Fruit fly (Drosophila melanogaster) whole organism, embryonic: ENCODE results near the gene CG13930.

Experiments
- Awh ChIP-seq: fragments of 200-800 bp; sonication (Bioruptor generic); IDR thresholded peaks from 2 replicates; pipeline ENCODE4, ENCODE4 v1.3.6; 2022; ENCODE audit warnings: missing biosample characterization, missing genetic modification characterization
- Bgb ChIP-seq: fragments of 200-800 bp; sonication (Bioruptor generic); IDR thresholded peaks from 2 replicates; pipeline ENCODE4 v1.3.6; 2022; ENCODE audit warnings: missing biosample characterization, missing genetic modification characterization; ENCODE audit not compliant: partially characterized antibody
- Blimp-1 ChIP-seq: fragments of 200-800 bp; sonication (Bioruptor generic); optimal IDR thresholded peaks from 3 replicates; lab custom pipeline; 2018; ENCODE audit warnings: missing biosample characterization, missing genetic modification characterization, mild to moderate bottlenecking, moderate library complexity, missing genetic modification reagents
- CG10209 ChIP-seq: fragments of 200-800 bp; sonication (Bioruptor generic); optimal IDR thresholded peaks from 3 replicates; lab custom pipeline; 2017; ENCODE audit warnings: missing biosample characterization, mild to moderate bottlenecking, missing genetic modification characterization, missing genetic modification reagents
- CG12236 ChIP-seq: fragments of 200-800 bp; sonication (Bioruptor generic); optimal IDR thresholded peaks from 2 replicates; lab custom pipeline; 2016; ENCODE audit warnings: missing biosample characterization, missing genetic modification characterization
- CG12769 ChIP-seq: fragments of 200-800 bp; sonication (Bioruptor generic); optimal IDR thresholded peaks from 2 replicates; lab custom pipeline; 2019; ENCODE audit warnings: missing biosample characterization, mild to moderate bottlenecking, missing genetic modification characterization, moderate library complexity
- CG18764 ChIP-seq: fragments of 200-800 bp; sonication (Bioruptor generic); optimal IDR thresholded peaks from 3 replicates; lab custom pipeline; 2016; ENCODE audit warnings: missing biosample characterization, missing genetic modification characterization
- CG3065 ChIP-seq: fragments of 200-800 bp; sonication (Bioruptor generic); optimal IDR thresholded peaks from 2 replicates; lab custom pipeline; 2016; ENCODE audit warnings: missing biosample characterization, missing genetic modification characterization
- CG31224 ChIP-seq: fragments of 200-800 bp; sonication (Bioruptor generic); IDR thresholded peaks from 2 replicates; pipeline ENCODE4 v1.3.6; 2022; ENCODE audit warnings: missing biosample characterization, missing genetic modification characterization
- CG3163 ChIP-seq: fragments of 200-800 bp; sonication (Bioruptor generic); optimal IDR thresholded peaks from 3 replicates; lab custom pipeline; 2016; ENCODE audit warnings: missing biosample characterization, missing genetic modification characterization
- CG34422 ChIP-seq: fragments of 200-800 bp; sonication (Bioruptor generic); IDR thresholded peaks from 3 replicates; pipeline ENCODE4 v1.3.6; 2022; ENCODE audit warnings: missing biosample characterization, missing genetic modification characterization
- CG3847 ChIP-seq: fragments of 200-800 bp; sonication (Bioruptor generic); IDR thresholded peaks from 2 replicates; pipeline ENCODE4 v1.3.6; 2022; ENCODE audit warnings: missing biosample characterization, missing genetic modification characterization
- CG4820 ChIP-seq: fragments of 200-800 bp; sonication (Bioruptor generic); optimal IDR thresholded peaks from 3 replicates; lab custom pipeline; 2016; ENCODE audit warnings: missing biosample characterization, missing genetic modification characterization
- CG5180 ChIP-seq: fragments of 200-800 bp; sonication (Bioruptor generic); optimal IDR thresholded peaks from 3 replicates; lab custom pipeline; 2017; ENCODE audit warnings: missing biosample characterization, missing genetic modification characterization, mild to moderate bottlenecking, moderate library complexity, missing genetic modification reagents
- CG6254 ChIP-seq: fragments of 200-800 bp; sonication (Bioruptor generic); optimal IDR thresholded peaks from 3 replicates; lab custom pipeline; 2017; ENCODE audit warnings: mild to moderate bottlenecking, missing biosample characterization, missing genetic modification reagents, missing genetic modification characterization
- CG6791 ChIP-seq: fragments of 200-800 bp; sonication (Bioruptor generic); IDR thresholded peaks from 3 replicates; pipeline ENCODE4 v1.3.6; 2022; ENCODE audit warnings: missing biosample characterization, missing genetic modification characterization; ENCODE audit not compliant: partially characterized antibody
- CG8924 ChIP-seq: fragments of 200-800 bp; optimal IDR thresholded peaks from 3 replicates; lab custom pipeline; 2019; ENCODE audit warnings: missing biosample characterization, mild to moderate bottlenecking, missing genetic modification characterization, moderate library complexity
- Dip3 ChIP-seq: fragments of 200-800 bp; sonication (Bioruptor generic); optimal IDR thresholded peaks from 3 replicates; lab custom pipeline; 2016; ENCODE audit warnings: missing biosample characterization, missing genetic modification characterization
- Dp ChIP-seq: fragments of 200-800 bp; sonication (Bioruptor generic); optimal IDR thresholded peaks from 2 replicates; lab custom pipeline; 2018; ENCODE audit warnings: missing biosample characterization, mild to moderate bottlenecking, missing genetic modification characterization, moderate library complexity
- H15 ChIP-seq: fragments of 200-800 bp; sonication (Bioruptor generic); IDR thresholded peaks from 3 replicates; pipeline ENCODE4 v1.3.6; 2022; ENCODE audit warnings: missing biosample characterization, missing genetic modification characterization
- HLH3B ChIP-seq: fragments of 200-800 bp; sonication (Bioruptor generic); IDR thresholded peaks from 2 replicates; pipeline ENCODE4 v1.3.6; 2022; ENCODE audit warnings: missing biosample characterization, missing genetic modification characterization
- HLH54F ChIP-seq: fragments of 200-800 bp; sonication (Bioruptor generic); optimal IDR thresholded peaks from 3 replicates; lab custom pipeline; 2016; ENCODE audit warnings: missing biosample characterization, missing genetic modification characterization
- HLHmδ ChIP-seq: fragments of 200-800 bp; sonication (Bioruptor generic); optimal IDR thresholded peaks from 2 replicates; lab custom pipeline; 2018; ENCODE audit warnings: missing biosample characterization, mild to moderate bottlenecking, missing genetic modification characterization, moderate library complexity
- HmgD ChIP-seq: fragments of 200-800 bp; sonication (Bioruptor generic); optimal IDR thresholded peaks from 3 replicates; lab custom pipeline; 2016; ENCODE audit warnings: missing biosample characterization, missing genetic modification characterization
- Hr51 ChIP-seq, 2 experiments: fragments of 200-800 bp; sonication (Bioruptor generic); optimal IDR thresholded peaks; 2 replicates in 1 of 2; 3 replicates in 1 of 2; lab custom pipeline; 2016 to 2018; ENCODE audit warnings: missing biosample characterization in 2 of 2, missing genetic modification characterization in 2 of 2, mild to moderate bottlenecking in 1 of 2, moderate library complexity in 1 of 2
- Lhr ChIP-seq: fragments of 200-800 bp; sonication (Bioruptor generic); optimal IDR thresholded peaks from 3 replicates; lab custom pipeline; 2017; ENCODE audit warnings: mild to moderate bottlenecking, missing biosample characterization, missing genetic modification reagents, missing genetic modification characterization
- Med ChIP-seq: fragments of 200-800 bp; sonication (Bioruptor generic); peaks from one replicate; lab custom pipeline; 2016; ENCODE audit warnings: missing biosample characterization, missing genetic modification characterization, mild to moderate bottlenecking, inconsistent platforms, moderate library complexity
- Myb ChIP-seq: fragments of 200-800 bp; sonication (Bioruptor generic); optimal IDR thresholded peaks from 2 replicates; lab custom pipeline; 2016; ENCODE audit warnings: missing biosample characterization, missing genetic modification characterization
- NC2α ChIP-seq: fragments of 200-800 bp; sonication (Bioruptor generic); optimal IDR thresholded peaks from 2 replicates; lab custom pipeline; 2016; ENCODE audit warnings: missing biosample characterization, missing genetic modification characterization
- NC2β ChIP-seq: fragments of 200-800 bp; sonication (Bioruptor generic); optimal IDR thresholded peaks from 2 replicates; lab custom pipeline; 2016; ENCODE audit warnings: missing biosample characterization, missing genetic modification characterization
- Opbp ChIP-seq: fragments of 200-800 bp; sonication (Bioruptor generic); IDR thresholded peaks from 3 replicates; pipeline ENCODE4 v1.3.6; 2022; ENCODE audit warnings: missing biosample characterization, missing genetic modification characterization; ENCODE audit not compliant: partially characterized antibody
- Pdp1 ChIP-seq, 2 experiments: fragments of 200-800 bp; sonication (Bioruptor generic); optimal IDR thresholded peaks; 3 replicates each; lab custom pipeline; 2016; ENCODE audit warnings: missing biosample characterization in 2 of 2, missing genetic modification characterization in 2 of 2, mild to moderate bottlenecking in 1 of 2, moderate library complexity in 1 of 2
- Ssrp ChIP-seq: fragments of 200-800 bp; sonication (Bioruptor generic); optimal IDR thresholded peaks from 2 replicates; lab custom pipeline; 2018; ENCODE audit warnings: missing biosample characterization, mild to moderate bottlenecking, missing genetic modification characterization, moderate library complexity
- abd-A ChIP-seq: fragments of 200-800 bp; sonication (Bioruptor generic); optimal IDR thresholded peaks from 3 replicates; lab custom pipeline; 2019; ENCODE audit warnings: missing biosample characterization, mild to moderate bottlenecking, missing genetic modification characterization, moderate library complexity
- ac ChIP-seq: fragments of 200-800 bp; sonication (Bioruptor generic); optimal IDR thresholded peaks from 3 replicates; lab custom pipeline; 2017; ENCODE audit warnings: missing biosample characterization, mild to moderate bottlenecking, missing genetic modification characterization
- ase ChIP-seq: fragments of 200-800 bp; sonication (Bioruptor generic); IDR thresholded peaks from 3 replicates; pipeline ENCODE4 v1.3.6; 2022; ENCODE audit warnings: missing biosample characterization, missing genetic modification characterization
- chinmo ChIP-seq: fragments of 200-800 bp; sonication (Bioruptor generic); IDR thresholded peaks from 4 replicates; pipeline ENCODE4 v1.3.6; 2022; ENCODE audit warnings: missing biosample characterization, missing genetic modification characterization; ENCODE audit not compliant: partially characterized antibody
- ci ChIP-seq: fragments of 200-800 bp; sonication (Bioruptor generic); IDR thresholded peaks from 3 replicates; pipeline ENCODE4 v1.3.6; 2022; ENCODE audit warnings: missing biosample characterization, missing genetic modification characterization
- ewg ChIP-seq: fragments of 200-800 bp; sonication (Bioruptor generic); optimal IDR thresholded peaks from 3 replicates; lab custom pipeline; 2017; ENCODE audit warnings: mild to moderate bottlenecking, missing biosample characterization, missing genetic modification reagents, missing genetic modification characterization
- fu2 ChIP-seq: fragments of 200-800 bp; sonication (Bioruptor generic); optimal IDR thresholded peaks from 2 replicates; lab custom pipeline; 2016; ENCODE audit warnings: missing biosample characterization, missing genetic modification characterization
- gfzf ChIP-seq: fragments of 200-800 bp; sonication (Bioruptor generic); optimal IDR thresholded peaks from 2 replicates; lab custom pipeline; 2016; ENCODE audit warnings: missing biosample characterization, mild to moderate bottlenecking, missing genetic modification characterization, moderate library complexity
- gro ChIP-seq: fragments of 200-800 bp; sonication (Bioruptor generic); optimal IDR thresholded peaks from 2 replicates; lab custom pipeline; 2016; ENCODE audit warnings: missing biosample characterization, missing genetic modification characterization
- nerfin-1 ChIP-seq: fragments of 200-800 bp; sonication (Bioruptor generic); optimal IDR thresholded peaks from 3 replicates; lab custom pipeline; 2019; ENCODE audit warnings: missing biosample characterization, mild to moderate bottlenecking, missing genetic modification characterization, moderate library complexity
- pan ChIP-seq, 4 experiments: fragments of >200 bp in 3 of 4; fragments of 200-800 bp in 1 of 4; sonication (Bioruptor generic) in 1 of 4; optimal IDR thresholded peaks in 3 of 4; IDR thresholded peaks in 1 of 4; 2 replicates each; pipeline versions ENCODE4 v1.3.6 to Lab custom; 2017 to 2022; ENCODE audit warnings: missing biosample characterization in 2 of 4, missing genetic modification characterization in 2 of 4, mixed read lengths in 1 of 4
- pita ChIP-seq: fragments of 200-800 bp; sonication (Bioruptor generic); optimal IDR thresholded peaks from 2 replicates; lab custom pipeline; 2017; ENCODE audit warnings: missing biosample characterization, mild to moderate bottlenecking, missing genetic modification characterization
- pum ChIP-seq: fragments of 200-800 bp; sonication (Bioruptor generic); optimal IDR thresholded peaks from 2 replicates; lab custom pipeline; 2016; ENCODE audit warnings: missing biosample characterization, missing genetic modification characterization
- seq ChIP-seq: fragments of 200-800 bp; sonication (Bioruptor generic); IDR thresholded peaks from 2 replicates; pipeline ENCODE4 v1.3.6; 2022; ENCODE audit warnings: missing biosample characterization, missing genetic modification characterization
- wdn ChIP-seq: fragments of 200-800 bp; sonication (Bioruptor generic); IDR thresholded peaks from 2 replicates; pipeline ENCODE4 v1.3.6; 2022; ENCODE audit warnings: missing biosample characterization, missing genetic modification characterization
- zen2 ChIP-seq: fragments of 200-800 bp; sonication (Bioruptor generic); IDR thresholded peaks from 3 replicates; pipeline ENCODE4 v1.3.6; 2022; ENCODE audit warnings: missing biosample characterization, missing genetic modification characterization; ENCODE audit not compliant: partially characterized antibody

CG13930 gene

DNA sequence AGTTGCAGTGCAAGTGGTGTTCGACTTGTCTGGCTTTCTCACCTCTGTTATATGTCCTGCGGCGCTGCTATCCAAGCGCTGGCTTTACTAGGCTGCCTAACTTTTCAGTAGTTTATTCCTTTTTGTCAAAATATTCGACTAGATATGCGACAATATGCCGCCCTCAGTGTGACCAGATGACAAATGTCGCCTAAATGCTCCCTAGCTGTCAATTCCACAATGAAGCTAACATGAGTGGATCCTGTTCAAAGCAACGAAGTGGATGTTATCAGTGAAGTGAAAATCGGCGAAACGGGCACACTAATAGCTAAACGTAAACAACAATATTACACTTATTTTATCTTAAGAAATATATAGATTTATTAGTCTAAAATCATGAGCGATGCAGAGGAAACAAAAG, 7.7 kb downstream of the CG13930 start, which contains the start of the genes Srrm234 and CG7974 (continued):
- TF ChIP-seq wdn = no peak
- TF ChIP-seq Opbp (GFP tag; lab: Robert Waterston, UW) = peak; percentile 51; the same call in 1 of the 3 replicates
- no peak for TF ChIP-seq Ssrp (tag; lab: Kevin White, UChicago)
- TF ChIP-seq CG3065 (GFP tag; lab: Kevin White, UChicago) = no peak
- TF ChIP-seq CG4820 = no peak
- TF ChIP-seq Med = peak; percentile 78
- TF ChIP-seq CG8924 (tag; lab: Kevin White, UChicago) = peak; percentile 9
- TF ChIP-seq ac (GFP tag; lab: Kevin White, UChicago) = no peak
- no peak for TF ChIP-seq Awh
- TF ChIP-seq Blimp-1 (GFP tag; lab: Kevin White, UChicago) = no peak
- TF ChIP-seq CG10209 (GFP tag; lab: Kevin White, UChicago) = no peak
- TF ChIP-seq CG3163 (GFP tag; lab: Kevin White, UChicago) = no peak
- TF ChIP-seq Hr51 (GFP tag; optimal IDR thresholded peaks at IDR 0.05; lab: Kevin White, UChicago) = no peak
- no peak for TF ChIP-seq CG18764 (GFP tag; lab: Kevin White, UChicago)
- no peak for TF ChIP-seq CG6254 (GFP tag; lab: Kevin White, UChicago)
- peak; percentile 43 for TF ChIP-seq Dp (GFP tag; lab: Kevin White, UChicago)
- TF ChIP-seq gfzf = peak; percentile 88
- TF ChIP-seq CG3847 (GFP tag; lab: Robert Waterston, UW) = 0 out of 2 replicates have a peak, but pooled peaks have one; percentile 22
- TF ChIP-seq HLH3B (GFP tag; lab: Robert Waterston, UW) = no peak

DNA sequence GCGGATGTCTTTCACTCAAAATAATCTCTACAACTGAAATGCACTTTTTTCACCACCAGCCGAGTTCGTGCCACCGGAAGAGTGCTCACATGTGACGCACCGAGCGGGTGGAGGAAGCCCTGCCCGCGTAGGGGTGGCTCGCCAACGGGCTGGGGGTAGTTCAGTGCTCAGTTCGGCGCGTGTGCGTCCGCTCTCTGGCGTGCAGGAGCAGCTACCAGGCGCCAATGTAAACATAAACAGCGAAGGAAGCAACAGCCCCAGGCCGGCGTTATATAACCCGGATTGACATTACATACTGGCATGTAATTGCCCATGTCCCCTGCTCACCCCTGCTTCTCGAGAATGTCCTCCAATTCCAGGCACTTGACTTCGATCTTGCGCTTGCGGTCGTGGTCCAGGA, 8.3 kb downstream of the CG13930 start:
- TF ChIP-seq chinmo (GFP tag; lab: Robert Waterston, UW) = 0 out of 4 replicates have a peak, but pooled peaks have one; percentile 53
- 0 out of 2 replicates have a peak, but pooled peaks have one; percentile 11 for TF ChIP-seq Bgb (GFP tag; lab: Robert Waterston, UW)
- TF ChIP-seq HLH54F (GFP tag; lab: Kevin White, UChicago) = no peak
- no peak for TF ChIP-seq ase (GFP tag; lab: Robert Waterston, UW)
- no peak for TF ChIP-seq CG12769 (tag; lab: Kevin White, UChicago)
- TF ChIP-seq pum (GFP tag; lab: Kevin White, UChicago) = no peak
- TF ChIP-seq NC2β (GFP tag; lab: Kevin White, UChicago) = no peak
- no peak for TF ChIP-seq HmgD
- no peak for TF ChIP-seq HLHmδ (GFP tag; lab: Kevin White, UChicago)
- peak in 1 of 2 experiments; percentile 92 for TF ChIP-seq Pdp1 (GFP tag; optimal IDR thresholded peaks at IDR 0.05; lab: Kevin White, UChicago)
- TF ChIP-seq pan (optimal IDR thresholded peaks at IDR 0.05; lab: Kevin White, UChicago) = no peak
- no peak for TF ChIP-seq pan (GFP tag; optimal IDR thresholded peaks at IDR 0.05 in 1 of 2, IDR thresholded peaks at IDR 0.05 in 1 of 2)
- peak; percentile 86 for TF ChIP-seq seq (GFP tag; lab: Robert Waterston, UW)
- no peak for TF ChIP-seq CG5180 (GFP tag; lab: Kevin White, UChicago)
- no peak for TF ChIP-seq Myb (GFP tag; lab: Kevin White, UChicago)
- TF ChIP-seq zen2 (GFP tag; lab: Robert Waterston, UW) = peak; percentile 52; the same call in 2 of the 3 replicates
- peak; percentile 99 for TF ChIP-seq CG31224
- TF ChIP-seq ci (GFP tag; lab: Robert Waterston, UW) = 0 out of 3 replicates have a peak, but pooled peaks have one; percentile 13
- peak; percentile 27 for TF ChIP-seq abd-A (tag; lab: Kevin White, UChicago)
- TF ChIP-seq fu2 = no peak
- TF ChIP-seq nerfin-1 (tag; lab: Kevin White, UChicago) = peak; percentile 21
- TF ChIP-seq CG12236 (GFP tag; lab: Kevin White, UChicago) = no peak
- TF ChIP-seq CG6791 (GFP tag; lab: Robert Waterston, UW) = 0 out of 3 replicates have a peak, but pooled peaks have one; percentile 28
- TF ChIP-seq gro (GFP tag; lab: Kevin White, UChicago) = no peak
- no peak for TF ChIP-seq H15 (GFP tag; lab: Robert Waterston, UW)
- TF ChIP-seq CG34422 (GFP tag; lab: Robert Waterston, UW) = peak; percentile 26; the same call in 1 of the 3 replicates
- no peak for TF ChIP-seq Lhr (GFP tag; lab: Kevin White, UChicago)
- no peak for TF ChIP-seq Dip3 (GFP tag; lab: Kevin White, UChicago)
- TF ChIP-seq pita (GFP tag; lab: Kevin White, UChicago) = no peak
- no peak for TF ChIP-seq NC2α (GFP tag; lab: Kevin White, UChicago)
- TF ChIP-seq ewg (GFP tag; lab: Kevin White, UChicago) = peak; percentile 84
